Worm (Caenorhabditis elegans) whole organism, L4 larva: ENCODE measurements around the gene K07H8.2.

Experiments
- ceh-20 ChIP-seq: fragments of 200-800 bp; sonication (Bioruptor generic); IDR thresholded peaks from 2 replicates; pipeline ENCODE4 v1.3.6; 2022; ENCODE audit warnings: missing genetic modification reagents, missing genetic modification characterization, missing compliant biosample characterization
- egl-27 ChIP-seq: sonication (generic microtip); optimal IDR thresholded peaks from 3 replicates; lab custom pipeline; 2017; ENCODE audit warnings: missing biosample characterization, missing genetic modification reagents, missing genetic modification characterization
- fos-1 ChIP-seq: fragments of 150-350 bp; optimal IDR thresholded peaks from 2 replicates; lab custom pipeline; 2014; ENCODE audit warnings: missing biosample characterization, missing genetic modification characterization
- hif-1 ChIP-seq, 2 experiments: sonication (generic microtip); optimal IDR thresholded peaks; 2 replicates each; lab custom pipeline; 2016 to 2017; ENCODE audit warnings: missing compliant biosample characterization in 2 of 2, missing genetic modification characterization in 2 of 2, missing genetic modification reagents in 2 of 2, missing genotype in 2 of 2, mild to moderate bottlenecking in 1 of 2
- lin-39 ChIP-seq: fragments of 150-350 bp; optimal IDR thresholded peaks from 2 replicates; lab custom pipeline; 2014; ENCODE audit warnings: missing biosample characterization, missing genetic modification reagents, missing genetic modification characterization
- lsy-2 ChIP-seq, 2 experiments: fragments of 150-350 bp in 1 of 2; sonication (generic microtip) in 1 of 2; optimal IDR thresholded peaks; 2 replicates each; lab custom pipeline; 2014 to 2017; ENCODE audit warnings: missing biosample characterization in 2 of 2, missing genetic modification characterization in 2 of 2
- mdl-1 ChIP-seq, 2 experiments: fragments of 150-350 bp in 1 of 2; sonication (generic microtip) in 1 of 2; optimal IDR thresholded peaks; 2 replicates each; lab custom pipeline; 2014 to 2017; ENCODE audit warnings: missing biosample characterization in 2 of 2, missing genetic modification characterization in 2 of 2
- nhr-237 ChIP-seq: sonication (generic microtip); optimal IDR thresholded peaks from 2 replicates; lab custom pipeline; 2017; ENCODE audit warnings: missing biosample characterization, missing genetic modification characterization
- nhr-28 ChIP-seq: fragments of 150-350 bp; optimal IDR thresholded peaks from 2 replicates; lab custom pipeline; 2014; ENCODE audit warnings: missing biosample characterization, missing genetic modification characterization
- nhr-41 ChIP-seq: fragments of 200-800 bp; sonication (Bioruptor generic); IDR thresholded peaks from 2 replicates; pipeline ENCODE4 v1.3.6; 2022; ENCODE audit warnings: missing genetic modification reagents, missing genetic modification characterization, missing compliant biosample characterization
- nhr-6 ChIP-seq: fragments of 150-350 bp; optimal IDR thresholded peaks from 2 replicates; lab custom pipeline; 2014; ENCODE audit warnings: missing biosample characterization, missing genetic modification characterization
- nhr-77 ChIP-seq: fragments of 150-350 bp; optimal IDR thresholded peaks from 2 replicates; lab custom pipeline; 2014; ENCODE audit warnings: missing biosample characterization, missing genetic modification characterization

DNA sequence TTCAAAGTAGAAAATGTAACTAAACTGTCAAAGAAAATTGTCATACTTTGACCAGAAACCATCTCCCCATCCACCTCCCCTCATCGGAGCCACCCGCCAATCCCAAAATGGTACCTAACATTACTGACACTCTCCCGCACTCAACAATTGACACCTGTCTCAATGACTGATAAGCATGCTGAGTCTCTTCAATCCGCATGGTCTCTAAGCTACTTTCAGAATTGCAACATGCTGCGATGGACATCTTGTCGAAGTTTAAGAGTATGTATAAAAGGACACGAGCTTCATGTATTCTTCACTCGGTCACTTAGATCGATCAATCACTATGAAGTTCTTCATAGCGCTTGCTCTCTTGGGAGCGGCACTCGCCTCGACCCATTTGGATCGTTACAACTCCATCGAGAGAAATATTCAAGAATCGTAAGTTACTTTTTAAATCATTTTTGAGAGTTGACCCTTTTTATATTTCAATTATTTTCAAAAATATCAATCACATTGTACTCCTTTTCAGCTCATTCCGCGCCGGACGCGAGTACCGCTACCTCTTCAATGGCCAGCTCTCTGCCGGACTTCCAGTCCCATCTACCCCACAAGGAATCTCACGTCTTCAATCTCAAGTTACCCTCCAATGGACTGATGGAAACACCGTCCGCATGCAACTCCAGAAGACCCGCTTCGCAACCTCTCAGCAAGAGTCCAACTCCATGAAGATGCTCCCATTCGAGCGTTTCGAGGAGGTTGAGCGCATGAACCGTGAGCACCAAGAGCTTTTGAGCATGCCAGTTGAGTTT, 30.3 kb upstream of the K07H8.2 start, which contains the start of gene vit-6:
- no peak for TF ChIP-seq nhr-41 (GFP tag; lab: Robert Waterston, UW)
- TF ChIP-seq lin-39 (tag; lab: Kevin White, UChicago), result no peak
- no peak for TF ChIP-seq hif-1 (tag; optimal IDR thresholded peaks at IDR 0.05; lab: Kevin White, UChicago)
- no peak for TF ChIP-seq egl-27
- TF ChIP-seq nhr-237 (tag; lab: Kevin White, UChicago), result no peak
- no peak for TF ChIP-seq mdl-1 (tag; optimal IDR thresholded peaks at IDR 0.05; lab: Kevin White, UChicago)
- TF ChIP-seq lsy-2 (tag; optimal IDR thresholded peaks at IDR 0.05; lab: Kevin White, UChicago), result no peak
- no peak for TF ChIP-seq ceh-20 (GFP tag; lab: Robert Waterston, UW)
- no peak for TF ChIP-seq nhr-28 (tag; lab: Kevin White, UChicago)
- TF ChIP-seq fos-1 (tag; lab: Kevin White, UChicago), result no peak
- TF ChIP-seq nhr-77, result no peak
- TF ChIP-seq nhr-6 (tag; lab: Kevin White, UChicago), result no peak
